Fruit fly (Drosophila melanogaster) Kc167 (cell line): ENCODE results near the gene CG9519.

ENCODE experiments used
- Myc ChIP-seq: fragments of >200 bp; optimal IDR thresholded peaks from 2 replicates; lab custom pipeline; 2017; ENCODE audit warnings: missing external identifiers
- Sin3A ChIP-seq: fragments of >200 bp; optimal IDR thresholded peaks from 2 replicates; lab custom pipeline; 2018; ENCODE audit warnings: missing external identifiers
- h ChIP-seq: fragments of >200 bp; optimal IDR thresholded peaks from 3 replicates; lab custom pipeline; 2018; ENCODE audit warnings: missing external identifiers
- psq ChIP-seq: fragments of >200 bp; optimal IDR thresholded peaks from 2 replicates; lab custom pipeline; 2017; ENCODE audit warnings: missing external identifiers

dm6 chrX:14857883-14858282, 1.7 kb upstream of the CG9519 start:
- no peak for TF ChIP-seq h (lab: Kevin White, UChicago)
- TF ChIP-seq psq (lab: Kevin White, UChicago), result no peak
- no peak for TF ChIP-seq Sin3A (lab: Kevin White, UChicago)
- no peak for TF ChIP-seq Myc (lab: Kevin White, UChicago)
